Fruit fly (Drosophila melanogaster): ENCODE results near the gene CG12104.

Gene CG12104

dm6 chr3L:1587140-1587849 lies 15.2 kb downstream of the CG12104 start (continued):
- TF ChIP-seq pb (GFP tag; optimal IDR thresholded peaks at IDR 0.05) (peak; percentile 75), chm (GFP tag; IDR thresholded peaks at IDR 0.05) (peak; percentile 89), maf-S (GFP tag; optimal IDR thresholded peaks at IDR 0.05) (peak; percentile 77), Ada2b (GFP tag; IDR thresholded peaks at IDR 0.05) (peak; percentile 93), CG12659 (GFP tag; optimal IDR thresholded peaks at IDR 0.05) (peak; percentile 74), Hr78 (GFP tag; optimal IDR thresholded peaks at IDR 0.05) (peak in 1 of 2 experiments; percentile 7), CG12744 (GFP tag; optimal IDR thresholded peaks at IDR 0.05) (peak; percentile 43), zen2 (GFP tag; IDR thresholded peaks at IDR 0.05; ENCODE audit: partially characterized antibody) (no peak), gcm2 (GFP tag; optimal IDR thresholded peaks at IDR 0.05) (peak; percentile 41), CG3065 (GFP tag; optimal IDR thresholded peaks at IDR 0.05) (no peak), CG4360 (GFP tag; IDR thresholded peaks at IDR 0.05) (peak; percentile 59; the same call in 1 of the 2 replicates), CG13424 (tag; optimal IDR thresholded peaks at IDR 0.05) (peak; percentile 80), bab2 (GFP tag; optimal IDR thresholded peaks at IDR 0.05) (peak; percentile 87), CG6689 (GFP tag; IDR thresholded peaks at IDR 0.05) (peak; percentile 87), D19B (GFP tag; optimal IDR thresholded peaks at IDR 0.05) (peak; percentile 62), CG2199 (GFP tag; IDR thresholded peaks at IDR 0.05) (0 out of 3 replicates have a peak, but pooled peaks have one; percentile 71), knrl (GFP tag; IDR thresholded peaks at IDR 0.05; ENCODE audit: partially characterized antibody) (no peak), fd96Cb (tag; optimal IDR thresholded peaks at IDR 0.05) (peak; percentile 80), CG43689 (GFP tag; IDR thresholded peaks at IDR 0.05) (peak; percentile 78), CG31441 (GFP tag; IDR thresholded peaks at IDR 0.05) (peak; percentile 64), CG8388 (GFP tag; optimal IDR thresholded peaks at IDR 0.05) (peak; percentile 26), corto (GFP tag; optimal IDR thresholded peaks at IDR 0.05) (no peak), CG17186 (GFP tag; optimal IDR thresholded peaks at IDR 0.05) (peak; percentile 12), jigr1 (GFP tag; IDR thresholded peaks at IDR 0.05) (peak; percentile 65; the same call in 2 of the 3 replicates), zf30C (GFP tag; optimal IDR thresholded peaks at IDR 0.05) (no peak), gcm (GFP tag; optimal IDR thresholded peaks at IDR 0.05) (no peak), CoRest (tag; optimal IDR thresholded peaks at IDR 0.05) (peak; percentile 84), kah (GFP tag; optimal IDR thresholded peaks at IDR 0.05) (peak; percentile 64), CG32767 (GFP tag; IDR thresholded peaks at IDR 0.05) (peak; percentile 75), CG31365 (tag; optimal IDR thresholded peaks at IDR 0.05) (peak; percentile 58), psq (GFP tag; optimal IDR thresholded peaks at IDR 0.05) (no peak), D19A (tag; optimal IDR thresholded peaks at IDR 0.05) (peak; percentile 59), Sry-β (GFP tag; optimal IDR thresholded peaks at IDR 0.05) (no peak), CG18011 (GFP tag; optimal IDR thresholded peaks at IDR 0.05) (peak; percentile 27), Atf6 (GFP tag; IDR thresholded peaks at IDR 0.05) (peak; percentile 88), MBD-R2 (GFP tag; IDR thresholded peaks at IDR 0.05) (peak; percentile 82), CG10959 (GFP tag; IDR thresholded peaks at IDR 0.05) (peak; percentile 76), CG15601 (tag; optimal IDR thresholded peaks at IDR 0.05) (peak; percentile 12), Ravus (GFP tag; IDR thresholded peaks at IDR 0.05) (peak; percentile 78), ham (GFP tag; IDR thresholded peaks at IDR 0.05) (peak; percentile 57; the same call in 1 of the 2 replicates), CG17359 (tag; optimal IDR thresholded peaks at IDR 0.05) (peak; percentile 86), CG14965 (GFP tag; optimal IDR thresholded peaks at IDR 0.05; ENCODE audit: borderline replicate concordance) (peak; percentile 55), CG8924 (tag; optimal IDR thresholded peaks at IDR 0.05) (peak; percentile 62), kni (GFP tag; optimal IDR thresholded peaks at IDR 0.05) (no peak), Rfx (GFP tag; IDR thresholded peaks at IDR 0.05) (peak; percentile 95), Blimp-1 (GFP tag; optimal IDR thresholded peaks at IDR 0.05) (peak; percentile 72), CG14014 (GFP tag; IDR thresholded peaks at IDR 0.05) (peak; percentile 94), Jarid2 (GFP tag; optimal IDR thresholded peaks at IDR 0.05) (peak; percentile 38), CG32532 (GFP tag; IDR thresholded peaks at IDR 0.05) (peak; percentile 91)
